Worm (Caenorhabditis elegans) whole organism, young adult: ENCODE data around the gene Y45F3A.1.

ENCODE experiments used
- B0035.1 ChIP-seq: sonication (generic microtip); optimal IDR thresholded peaks from 2 replicates; lab custom pipeline; 2016; ENCODE audit warnings: missing genetic modification characterization, mild to moderate bottlenecking, missing compliant biosample characterization, missing genotype, missing genetic modification reagents
- B0261.1 ChIP-seq: sonication (generic microtip); optimal IDR thresholded peaks from 2 replicates; lab custom pipeline; 2016; ENCODE audit warnings: mild to moderate bottlenecking, missing genetic modification characterization, moderate library complexity, missing compliant biosample characterization
- B0336.3 ChIP-seq: fragments of 200-800 bp; sonication (Bioruptor generic); IDR thresholded peaks from 2 replicates; pipeline ENCODE4 v1.3.6; 2022; ENCODE audit warnings: missing genetic modification characterization, missing compliant biosample characterization
- C06A6.2 ChIP-seq: fragments of 200-800 bp; sonication (Bioruptor generic); conservative IDR thresholded peaks from 2 replicates; pipeline ENCODE4 v1.3.6; 2022; ENCODE audit warnings: missing genetic modification characterization, missing compliant biosample characterization
- D2030.7 ChIP-seq: fragments of 200-800 bp; sonication (Bioruptor generic); IDR thresholded peaks from 2 replicates; pipeline ENCODE4 v1.3.6; 2022; ENCODE audit warnings: missing genetic modification reagents, missing genetic modification characterization, missing compliant biosample characterization
- F23B12.7 ChIP-seq: sonication (generic microtip); optimal IDR thresholded peaks from 2 replicates; lab custom pipeline; 2017; ENCODE audit warnings: missing genetic modification characterization, mild to moderate bottlenecking, missing compliant biosample characterization, antibody characterized with exemption, moderate library complexity; ENCODE audit not compliant: insufficient read depth
- F33H1.4 ChIP-seq: fragments of 200-800 bp; sonication (Bioruptor generic); IDR thresholded peaks from 2 replicates; pipeline ENCODE4 v1.3.6; 2022; ENCODE audit warnings: missing genetic modification reagents, missing genetic modification characterization, missing compliant biosample characterization
- F39B2.1 ChIP-seq: fragments of 200-800 bp; sonication (Bioruptor generic); IDR thresholded peaks from 2 replicates; pipeline ENCODE4 v1.3.6; 2022; ENCODE audit warnings: missing genetic modification reagents, missing genetic modification characterization, missing compliant biosample characterization
- F52B5.7 ChIP-seq: sonication (generic microtip); optimal IDR thresholded peaks from 2 replicates; lab custom pipeline; 2016; ENCODE audit warnings: mild to moderate bottlenecking, missing genetic modification characterization, missing compliant biosample characterization
- F55B11.4 ChIP-seq: sonication (generic microtip); optimal IDR thresholded peaks from 2 replicates; lab custom pipeline; 2016; ENCODE audit warnings: missing compliant biosample characterization, missing genetic modification characterization, borderline replicate concordance; ENCODE audit not compliant: insufficient read depth
- K11D2.4 ChIP-seq: fragments of 200-800 bp; sonication (Bioruptor generic); IDR thresholded peaks from 2 replicates; pipeline ENCODE4 v1.3.6; 2022; ENCODE audit warnings: missing genetic modification reagents, missing genetic modification characterization, missing compliant biosample characterization
- T07F8.4 ChIP-seq: sonication (generic microtip); optimal IDR thresholded peaks from 2 replicates; lab custom pipeline; 2016; ENCODE audit warnings: mild to moderate bottlenecking, missing genetic modification characterization, moderate library complexity, missing compliant biosample characterization
- Y53G8AR.9 ChIP-seq: fragments of 200-800 bp; sonication (Bioruptor generic); conservative IDR thresholded peaks from 2 replicates; pipeline ENCODE4 v1.3.6; 2022; ENCODE audit warnings: missing genetic modification reagents, missing genetic modification characterization, missing compliant biosample characterization
- Y79H2A.3 ChIP-seq: fragments of 200-800 bp; sonication (Bioruptor generic); conservative IDR thresholded peaks from 2 replicates; pipeline ENCODE4 v1.3.6; 2022; ENCODE audit warnings: missing genetic modification reagents, missing genetic modification characterization, missing compliant biosample characterization
- Y95B8A.8 ChIP-seq: fragments of 200-800 bp; sonication (Bioruptor generic); IDR thresholded peaks from 2 replicates; pipeline ENCODE4 v1.3.6; 2022; ENCODE audit warnings: missing genetic modification reagents, missing genetic modification characterization, missing compliant biosample characterization
- ZK185.1 ChIP-seq: sonication (generic microtip); optimal IDR thresholded peaks from 2 replicates; lab custom pipeline; 2016; ENCODE audit warnings: mild to moderate bottlenecking, missing genetic modification characterization, missing compliant biosample characterization; ENCODE audit not compliant: poor library complexity, severe bottlenecking
- atf-7 ChIP-seq: sonication (generic microtip); optimal IDR thresholded peaks from 2 replicates; lab custom pipeline; 2017; ENCODE audit warnings: mild to moderate bottlenecking, missing genetic modification characterization, missing compliant biosample characterization
- attf-6 ChIP-seq: fragments of 200-800 bp; sonication (Bioruptor generic); IDR thresholded peaks from 2 replicates; pipeline ENCODE4 v1.3.6; 2022; ENCODE audit warnings: missing genetic modification reagents, missing genetic modification characterization, missing compliant biosample characterization
- bed-1 ChIP-seq: fragments of 200-800 bp; sonication (Bioruptor generic); IDR thresholded peaks from 2 replicates; pipeline ENCODE4 v1.3.6; 2022; ENCODE audit warnings: missing genetic modification reagents, missing genetic modification characterization, missing compliant biosample characterization
- chd-7 ChIP-seq: sonication (generic microtip); optimal IDR thresholded peaks from 2 replicates; lab custom pipeline; 2016; ENCODE audit warnings: mild to moderate bottlenecking, missing genetic modification characterization, moderate library complexity, missing compliant biosample characterization
- dox-1 ChIP-seq: fragments of 200-800 bp; sonication (Bioruptor generic); IDR thresholded peaks from 2 replicates; pipeline ENCODE4 v1.3.6; 2022; ENCODE audit warnings: missing genetic modification reagents, missing genetic modification characterization, missing compliant biosample characterization
- dpff-1 ChIP-seq: sonication (generic microtip); optimal IDR thresholded peaks from 2 replicates; lab custom pipeline; 2017; ENCODE audit warnings: mild to moderate bottlenecking, missing genetic modification characterization, missing compliant biosample characterization
- efl-1 ChIP-seq: fragments of 150-350 bp; optimal IDR thresholded peaks from 2 replicates; lab custom pipeline; 2014; ENCODE audit warnings: missing biosample characterization, missing genetic modification reagents, missing genetic modification characterization
- egl-18 ChIP-seq: fragments of 200-800 bp; sonication (Bioruptor generic); IDR thresholded peaks from 2 replicates; pipeline ENCODE4 v1.3.6; 2022; ENCODE audit warnings: missing genetic modification reagents, missing genetic modification characterization, missing compliant biosample characterization
- egl-44 ChIP-seq: fragments of 200-800 bp; sonication (Bioruptor generic); IDR thresholded peaks from 2 replicates; pipeline ENCODE4 v1.3.6; 2022; ENCODE audit warnings: missing genetic modification reagents, missing genetic modification characterization, missing compliant biosample characterization
- hmg-1.2 ChIP-seq: fragments of 200-800 bp; sonication (Bioruptor generic); IDR thresholded peaks from 2 replicates; pipeline ENCODE4 v1.3.6; 2022; ENCODE audit warnings: missing genetic modification reagents, missing genetic modification characterization, missing compliant biosample characterization
- hsf-1 ChIP-seq: fragments of 200-800 bp; sonication (Bioruptor generic); IDR thresholded peaks from 2 replicates; pipeline ENCODE4 v1.3.6; 2022; ENCODE audit warnings: missing genetic modification reagents, missing genetic modification characterization, missing compliant biosample characterization
- lag-1 ChIP-seq: fragments of 200-800 bp; sonication (Bioruptor generic); IDR thresholded peaks from 2 replicates; pipeline ENCODE4 v1.3.6; 2022; ENCODE audit warnings: missing genetic modification reagents, missing genetic modification characterization, missing compliant biosample characterization
- lin-35 ChIP-seq, 3 experiments: fragments of 150-350 bp in 2 of 3; sonication (generic microtip) in 1 of 3; optimal IDR thresholded peaks; 2 replicates each; lab custom pipeline; 2014 to 2018; ENCODE audit warnings: missing biosample characterization in 3 of 3, missing genetic modification characterization in 3 of 3, missing genetic modification reagents in 3 of 3
- lin-54 ChIP-seq: fragments of 200-800 bp; sonication (Bioruptor generic); optimal IDR thresholded peaks from 2 replicates; lab custom pipeline; 2018; ENCODE audit warnings: mild to moderate bottlenecking, missing genetic modification characterization, missing compliant biosample characterization
- lir-1 ChIP-seq: fragments of 200-800 bp; sonication (Bioruptor generic); conservative IDR thresholded peaks from 2 replicates; pipeline ENCODE4 v1.3.6; 2022; ENCODE audit warnings: missing genetic modification reagents, missing genetic modification characterization, missing compliant biosample characterization
- lsl-1 ChIP-seq: fragments of 200-800 bp; sonication (Bioruptor generic); optimal IDR thresholded peaks from 2 replicates; lab custom pipeline; 2018; ENCODE audit warnings: mild to moderate bottlenecking, missing genetic modification characterization, moderate library complexity, missing compliant biosample characterization
- madf-10 ChIP-seq: sonication (generic microtip); optimal IDR thresholded peaks from 2 replicates; lab custom pipeline; 2016; ENCODE audit warnings: mild to moderate bottlenecking, missing genetic modification characterization, missing compliant biosample characterization
- madf-8 ChIP-seq: fragments of 200-800 bp; sonication (Bioruptor generic); conservative IDR thresholded peaks from 2 replicates; pipeline ENCODE4 v1.3.6; 2022; ENCODE audit warnings: missing genetic modification reagents, missing genetic modification characterization, missing compliant biosample characterization
- nfya-1 ChIP-seq: sonication (generic microtip); optimal IDR thresholded peaks from 2 replicates; lab custom pipeline; 2017; ENCODE audit warnings: antibody characterized with exemption, missing compliant biosample characterization, missing genetic modification characterization, borderline replicate concordance; ENCODE audit not compliant: insufficient read depth
- nfya-2 ChIP-seq: fragments of 200-800 bp; sonication (Bioruptor generic); IDR thresholded peaks from 2 replicates; pipeline ENCODE4 v1.3.6; 2022; ENCODE audit warnings: missing genetic modification reagents, missing genetic modification characterization, missing compliant biosample characterization
- nhr-27 ChIP-seq: fragments of 200-800 bp; sonication (Bioruptor generic); optimal IDR thresholded peaks from 2 replicates; lab custom pipeline; 2018; ENCODE audit warnings: mild to moderate bottlenecking, missing genetic modification characterization, moderate library complexity, missing compliant biosample characterization
- rcor-1 ChIP-seq: fragments of 200-800 bp; sonication (Bioruptor generic); IDR thresholded peaks from 2 replicates; pipeline ENCODE4 v1.3.6; 2022; ENCODE audit warnings: missing genetic modification reagents, missing genetic modification characterization, missing compliant biosample characterization
- rec-8 ChIP-seq, 2 experiments: sonication (generic microtip); optimal IDR thresholded peaks; 2 replicates each; lab custom pipeline; 2016; ENCODE audit warnings: mild to moderate bottlenecking in 2 of 2, missing genetic modification characterization in 2 of 2, missing genetic modification reagents in 2 of 2, missing genotype in 2 of 2, missing biosample characterization in 1 of 2, missing compliant biosample characterization in 1 of 2, moderate library complexity in 1 of 2
- rpc-1 ChIP-seq, 2 experiments: fragments of 150-350 bp in 1 of 2; sonication (generic microtip) in 1 of 2; optimal IDR thresholded peaks; 2 replicates each; lab custom pipeline; 2014 to 2018; ENCODE audit warnings: missing biosample characterization in 1 of 2, missing genetic modification characterization in 1 of 2, missing genetic modification reagents in 1 of 2, missing genotype in 1 of 2
- sdz-38 ChIP-seq: sonication (generic microtip); optimal IDR thresholded peaks from 2 replicates; lab custom pipeline; 2016; ENCODE audit warnings: missing genotype, missing genetic modification characterization, missing compliant biosample characterization
- sea-2 ChIP-seq: fragments of 200-800 bp; sonication (Bioruptor generic); IDR thresholded peaks from 2 replicates; pipeline ENCODE4 v1.3.6; 2022; ENCODE audit warnings: missing genetic modification characterization, missing compliant biosample characterization
- snpc-3.4 ChIP-seq: sonication (generic microtip); optimal IDR thresholded peaks from 2 replicates; lab custom pipeline; 2017; ENCODE audit warnings: missing genetic modification characterization, mild to moderate bottlenecking, missing compliant biosample characterization, antibody characterized with exemption, moderate library complexity, missing genotype, missing genetic modification reagents
- tbx-9 ChIP-seq: sonication (generic microtip); optimal IDR thresholded peaks from 2 replicates; lab custom pipeline; 2016; ENCODE audit warnings: borderline replicate concordance, missing genetic modification characterization, inconsistent platforms, missing compliant biosample characterization
- unc-62 ChIP-seq: fragments of 150-350 bp; optimal IDR thresholded peaks from 2 replicates; lab custom pipeline; 2014; ENCODE audit warnings: missing biosample characterization, missing genetic modification reagents, missing genetic modification characterization
- ztf-22 ChIP-seq: fragments of 200-800 bp; sonication (Bioruptor generic); optimal IDR thresholded peaks from 2 replicates; lab custom pipeline; 2018; ENCODE audit warnings: mild to moderate bottlenecking, missing genetic modification characterization, moderate library complexity, missing compliant biosample characterization
- ztf-28 ChIP-seq: fragments of 200-800 bp; sonication (Bioruptor generic); IDR thresholded peaks from 2 replicates; pipeline ENCODE4 v1.3.6; 2022; ENCODE audit warnings: missing genetic modification reagents, missing genetic modification characterization, missing compliant biosample characterization
- ztf-6 ChIP-seq: fragments of 200-800 bp; sonication (Bioruptor generic); IDR thresholded peaks from 2 replicates; pipeline ENCODE4 v1.3.6; 2022; ENCODE audit warnings: missing genetic modification reagents, missing genetic modification characterization, missing compliant biosample characterization

Y45F3A.1 gene

DNA sequence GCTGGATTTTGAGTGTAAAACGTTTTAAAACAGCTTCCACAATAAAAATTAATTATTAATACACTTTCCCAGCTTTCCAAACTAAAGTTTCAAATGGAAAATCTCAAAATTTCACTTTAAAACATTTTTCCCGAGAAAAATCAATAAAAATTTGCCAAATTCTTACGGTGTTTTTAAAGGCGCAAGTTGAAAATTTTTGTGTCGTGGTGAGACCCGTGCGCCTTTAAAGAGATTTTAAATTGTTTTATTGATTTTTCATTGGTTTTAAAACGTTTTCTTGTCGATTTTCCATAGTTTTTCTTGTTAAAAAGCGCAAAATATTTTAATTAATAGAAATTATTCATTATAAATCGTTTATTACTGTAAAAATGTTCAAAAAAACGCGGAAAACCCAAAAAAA is at the start of gene Y45F3A.1:
Gene Y45F3A.1, minus strand, starts transcription at position 12 of the 400 bp plus-strand sequence.
- TF ChIP-seq ztf-28 = no peak
- TF ChIP-seq hsf-1 (GFP tag; lab: Robert Waterston, UW) = no peak
- TF ChIP-seq Y53G8AR.9 (GFP tag; lab: Robert Waterston, UW) = no peak
- TF ChIP-seq Y95B8A.8 = no peak
- TF ChIP-seq efl-1 (GFP tag; lab: Kevin White, UChicago) = peak; percentile 28
- no peak for TF ChIP-seq lin-35 (GFP tag; optimal IDR thresholded peaks at IDR 0.05; lab: Kevin White, UChicago)
- TF ChIP-seq egl-44 (GFP tag; lab: Robert Waterston, UW) = no peak
- TF ChIP-seq K11D2.4 (GFP tag; lab: Robert Waterston, UW) = no peak
- TF ChIP-seq nfya-2 (GFP tag; lab: Robert Waterston, UW) = no peak
- no peak for TF ChIP-seq B0261.1 (tag; lab: Kevin White, UChicago)
- TF ChIP-seq dpff-1 = no peak
- TF ChIP-seq dox-1 = no peak
- TF ChIP-seq lin-54 = peak; percentile 58
- no peak for TF ChIP-seq F52B5.7 (tag; lab: Kevin White, UChicago)
- TF ChIP-seq madf-10 = no peak
- TF ChIP-seq nhr-27 (tag; lab: Kevin White, UChicago) = no peak
- TF ChIP-seq F33H1.4 (GFP tag; lab: Robert Waterston, UW) = peak; percentile 90
- TF ChIP-seq hmg-1.2 (GFP tag; lab: Robert Waterston, UW) = no peak
- TF ChIP-seq Y79H2A.3 (GFP tag; lab: Robert Waterston, UW) = no peak
- TF ChIP-seq rcor-1 (GFP tag; lab: Robert Waterston, UW) = no peak
- TF ChIP-seq attf-6 (GFP tag; lab: Robert Waterston, UW) = no peak
- TF ChIP-seq sea-2 (GFP tag; lab: Robert Waterston, UW) = no peak
- no peak for TF ChIP-seq F39B2.1 (GFP tag; lab: Robert Waterston, UW)
- peak; percentile 69 for TF ChIP-seq madf-8 (GFP tag; lab: Robert Waterston, UW)
- no peak for TF ChIP-seq F55B11.4 (tag; lab: Kevin White, UChicago)
- no peak for TF ChIP-seq atf-7
- TF ChIP-seq rpc-1 (optimal IDR thresholded peaks at IDR 0.05; lab: Kevin White, UChicago) = no peak
- TF ChIP-seq rpc-1 (tag; optimal IDR thresholded peaks at IDR 0.05; lab: Kevin White, UChicago) = no peak
- no peak for TF ChIP-seq chd-7 (tag; lab: Kevin White, UChicago)
- no peak for TF ChIP-seq nfya-1 (tag; lab: Kevin White, UChicago)
- no peak for TF ChIP-seq tbx-9 (tag; lab: Kevin White, UChicago)
- no peak for TF ChIP-seq ztf-22 (GFP tag; lab: Kevin White, UChicago)
- peak; percentile 24 for TF ChIP-seq F23B12.7 (tag; lab: Kevin White, UChicago)
- no peak for TF ChIP-seq rec-8 (tag; optimal IDR thresholded peaks at IDR 0.05; lab: Kevin White, UChicago)
- TF ChIP-seq sdz-38 (tag; lab: Kevin White, UChicago) = no peak
- TF ChIP-seq B0035.1 = no peak
- TF ChIP-seq lir-1 = no peak
- TF ChIP-seq unc-62 (GFP tag; lab: Kevin White, UChicago) = no peak
- TF ChIP-seq lsl-1 (GFP tag; lab: Kevin White, UChicago) = peak; percentile 88
- TF ChIP-seq egl-18 (GFP tag; lab: Robert Waterston, UW) = no peak
- no peak for TF ChIP-seq T07F8.4 (tag; lab: Kevin White, UChicago)
- no peak for TF ChIP-seq B0336.3
- no peak for TF ChIP-seq ZK185.1 (tag; lab: Kevin White, UChicago)
- no peak for TF ChIP-seq bed-1 (GFP tag; lab: Robert Waterston, UW)
- TF ChIP-seq lag-1 = no peak
- peak; percentile 58 for TF ChIP-seq D2030.7 (GFP tag; lab: Robert Waterston, UW)
- no peak for TF ChIP-seq ztf-6 (GFP tag; lab: Robert Waterston, UW)
- TF ChIP-seq snpc-3.4 (tag; lab: Kevin White, UChicago) = peak; percentile 54
- TF ChIP-seq C06A6.2 (GFP tag; lab: Robert Waterston, UW) = no peak
